Worm (Caenorhabditis elegans) whole organism, young adult: Measurements from ENCODE around the gene eelo-2.

Experiments
- B0261.1 ChIP-seq: sonication (generic microtip); optimal IDR thresholded peaks from 2 replicates; lab custom pipeline; 2016; ENCODE audit warnings: mild to moderate bottlenecking, missing genetic modification characterization, moderate library complexity, missing compliant biosample characterization
- C06A6.2 ChIP-seq: fragments of 200-800 bp; sonication (Bioruptor generic); conservative IDR thresholded peaks from 2 replicates; pipeline ENCODE4 v1.3.6; 2022; ENCODE audit warnings: missing genetic modification characterization, missing compliant biosample characterization
- C17E4.6 ChIP-seq: fragments of 200-800 bp; sonication (Bioruptor generic); IDR thresholded peaks from 2 replicates; pipeline ENCODE4 v1.3.6; 2022; ENCODE audit warnings: missing genetic modification reagents, missing genetic modification characterization, missing compliant biosample characterization
- D2030.7 ChIP-seq: fragments of 200-800 bp; sonication (Bioruptor generic); IDR thresholded peaks from 2 replicates; pipeline ENCODE4 v1.3.6; 2022; ENCODE audit warnings: missing genetic modification reagents, missing genetic modification characterization, missing compliant biosample characterization
- F10E7.11 ChIP-seq: sonication (generic microtip); optimal IDR thresholded peaks from 2 replicates; lab custom pipeline; 2017; ENCODE audit warnings: mild to moderate bottlenecking, missing genetic modification characterization, moderate library complexity, missing compliant biosample characterization
- F33H1.4 ChIP-seq: fragments of 200-800 bp; sonication (Bioruptor generic); IDR thresholded peaks from 2 replicates; pipeline ENCODE4 v1.3.6; 2022; ENCODE audit warnings: missing genetic modification reagents, missing genetic modification characterization, missing compliant biosample characterization
- Y95B8A.8 ChIP-seq: fragments of 200-800 bp; sonication (Bioruptor generic); IDR thresholded peaks from 2 replicates; pipeline ENCODE4 v1.3.6; 2022; ENCODE audit warnings: missing genetic modification reagents, missing genetic modification characterization, missing compliant biosample characterization
- ama-1 ChIP-seq, 3 experiments: fragments of 150-350 bp in 1 of 3; sonication (generic microtip) in 2 of 3; optimal IDR thresholded peaks; 2 replicates each; lab custom pipeline; 2014 to 2018; ENCODE audit warnings: missing biosample characterization in 2 of 3, missing genetic modification characterization in 2 of 3, missing genetic modification reagents in 2 of 3
- atf-7 ChIP-seq: sonication (generic microtip); optimal IDR thresholded peaks from 2 replicates; lab custom pipeline; 2017; ENCODE audit warnings: mild to moderate bottlenecking, missing genetic modification characterization, missing compliant biosample characterization
- attf-6 ChIP-seq: fragments of 200-800 bp; sonication (Bioruptor generic); IDR thresholded peaks from 2 replicates; pipeline ENCODE4 v1.3.6; 2022; ENCODE audit warnings: missing genetic modification reagents, missing genetic modification characterization, missing compliant biosample characterization
- cebp-1 ChIP-seq, 2 experiments: fragments of 200-800 bp in 1 of 2; sonication (Bioruptor generic) in 1 of 2; sonication (generic microtip) in 1 of 2; IDR thresholded peaks in 1 of 2; optimal IDR thresholded peaks in 1 of 2; 2 replicates each; pipeline versions ENCODE4 v1.3.6 to Lab custom; 2017 to 2022; ENCODE audit warnings: missing compliant biosample characterization in 2 of 2, missing genetic modification characterization in 2 of 2, mild to moderate bottlenecking in 1 of 2, missing genetic modification reagents in 1 of 2, moderate library complexity in 1 of 2
- ceh-40 ChIP-seq: fragments of 200-800 bp; sonication (Bioruptor generic); IDR thresholded peaks from 2 replicates; pipeline ENCODE4 v1.3.6; 2022; ENCODE audit warnings: missing genetic modification characterization, missing compliant biosample characterization
- ceh-58 ChIP-seq: fragments of 200-800 bp; sonication (Bioruptor generic); IDR thresholded peaks from 2 replicates; pipeline ENCODE4 v1.3.6; 2022; ENCODE audit warnings: missing genetic modification characterization, missing compliant biosample characterization
- efl-1 ChIP-seq: fragments of 150-350 bp; optimal IDR thresholded peaks from 2 replicates; lab custom pipeline; 2014; ENCODE audit warnings: missing biosample characterization, missing genetic modification reagents, missing genetic modification characterization
- ekl-4 ChIP-seq: fragments of 200-800 bp; sonication (Bioruptor generic); IDR thresholded peaks from 2 replicates; pipeline ENCODE4 v1.3.6; 2022; ENCODE audit warnings: missing genetic modification reagents, missing genetic modification characterization, missing compliant biosample characterization
- hmg-1.2 ChIP-seq: fragments of 200-800 bp; sonication (Bioruptor generic); IDR thresholded peaks from 2 replicates; pipeline ENCODE4 v1.3.6; 2022; ENCODE audit warnings: missing genetic modification reagents, missing genetic modification characterization, missing compliant biosample characterization
- lag-1 ChIP-seq: fragments of 200-800 bp; sonication (Bioruptor generic); IDR thresholded peaks from 2 replicates; pipeline ENCODE4 v1.3.6; 2022; ENCODE audit warnings: missing genetic modification reagents, missing genetic modification characterization, missing compliant biosample characterization
- let-526 ChIP-seq: fragments of 200-800 bp; sonication (Bioruptor generic); IDR thresholded peaks from 2 replicates; pipeline ENCODE4 v1.3.6; 2022; ENCODE audit warnings: missing genetic modification reagents, missing genetic modification characterization, missing compliant biosample characterization
- let-607 ChIP-seq, 2 experiments: fragments of 200-800 bp in 1 of 2; sonication (Bioruptor generic) in 1 of 2; sonication (generic microtip) in 1 of 2; optimal IDR thresholded peaks; 2 replicates each; lab custom pipeline; 2016 to 2018; ENCODE audit warnings: mild to moderate bottlenecking in 2 of 2, missing compliant biosample characterization in 2 of 2, missing genetic modification characterization in 2 of 2, moderate library complexity in 2 of 2, missing genotype in 1 of 2
- lin-26 ChIP-seq: fragments of 200-800 bp; sonication (Bioruptor generic); IDR thresholded peaks from 2 replicates; pipeline ENCODE4 v1.3.6; 2022; ENCODE audit warnings: missing genetic modification reagents, missing genetic modification characterization, missing compliant biosample characterization
- lin-35 ChIP-seq, 3 experiments: fragments of 150-350 bp in 2 of 3; sonication (generic microtip) in 1 of 3; optimal IDR thresholded peaks; 2 replicates each; lab custom pipeline; 2014 to 2018; ENCODE audit warnings: missing biosample characterization in 3 of 3, missing genetic modification characterization in 3 of 3, missing genetic modification reagents in 3 of 3
- lin-54 ChIP-seq: fragments of 200-800 bp; sonication (Bioruptor generic); optimal IDR thresholded peaks from 2 replicates; lab custom pipeline; 2018; ENCODE audit warnings: mild to moderate bottlenecking, missing genetic modification characterization, missing compliant biosample characterization
- madf-3 ChIP-seq: fragments of 200-800 bp; sonication (Bioruptor generic); IDR thresholded peaks from 2 replicates; pipeline ENCODE4 v1.3.6; 2022; ENCODE audit warnings: missing genetic modification reagents, missing genetic modification characterization, missing compliant biosample characterization
- madf-6 ChIP-seq: fragments of 200-800 bp; sonication (Bioruptor generic); IDR thresholded peaks from 2 replicates; pipeline ENCODE4 v1.3.6; 2022; ENCODE audit warnings: missing genetic modification reagents, missing genetic modification characterization, missing compliant biosample characterization
- madf-8 ChIP-seq: fragments of 200-800 bp; sonication (Bioruptor generic); conservative IDR thresholded peaks from 2 replicates; pipeline ENCODE4 v1.3.6; 2022; ENCODE audit warnings: missing genetic modification reagents, missing genetic modification characterization, missing compliant biosample characterization
- mcd-1 ChIP-seq: fragments of 200-800 bp; sonication (Bioruptor generic); IDR thresholded peaks from 2 replicates; pipeline ENCODE4 v1.3.6; 2022; ENCODE audit warnings: missing genetic modification reagents, missing genetic modification characterization, missing compliant biosample characterization
- mel-28 ChIP-seq: sonication (generic microtip); optimal IDR thresholded peaks from 2 replicates; lab custom pipeline; 2016; ENCODE audit warnings: borderline replicate concordance, mild to moderate bottlenecking, missing genetic modification characterization, missing compliant biosample characterization
- nfyb-1 ChIP-seq: fragments of 200-800 bp; sonication (Bioruptor generic); IDR thresholded peaks from 2 replicates; pipeline ENCODE4 v1.3.6; 2022; ENCODE audit warnings: missing genetic modification reagents, missing genetic modification characterization, missing compliant biosample characterization
- rcor-1 ChIP-seq: fragments of 200-800 bp; sonication (Bioruptor generic); IDR thresholded peaks from 2 replicates; pipeline ENCODE4 v1.3.6; 2022; ENCODE audit warnings: missing genetic modification reagents, missing genetic modification characterization, missing compliant biosample characterization
- snpc-1.1 ChIP-seq: sonication (generic microtip); optimal IDR thresholded peaks from 2 replicates; lab custom pipeline; 2017; ENCODE audit warnings: missing genetic modification characterization, mild to moderate bottlenecking, missing compliant biosample characterization, antibody characterized with exemption, moderate library complexity, missing genotype, missing genetic modification reagents; ENCODE audit not compliant: insufficient read depth
- snpc-4 ChIP-seq, 5 experiments: fragments of 150-350 bp in 1 of 5; sonication (generic microtip) in 4 of 5; optimal IDR thresholded peaks; 2 replicates each; lab custom pipeline; 2014 to 2018; ENCODE audit warnings: missing genetic modification characterization in 5 of 5, missing biosample characterization in 3 of 5, antibody characterized with exemption in 2 of 5, mild to moderate bottlenecking in 2 of 5, missing compliant biosample characterization in 2 of 5, missing genotype in 2 of 5, moderate library complexity in 2 of 5, missing genetic modification reagents in 1 of 5
- tbp1 ChIP-seq: fragments of 200-800 bp; sonication (Bioruptor generic); optimal IDR thresholded peaks from 2 replicates; lab custom pipeline; 2018; ENCODE audit warnings: mild to moderate bottlenecking, missing genetic modification characterization, missing compliant biosample characterization
- xnd-1 ChIP-seq: sonication (generic microtip); optimal IDR thresholded peaks from 2 replicates; lab custom pipeline; 2016; ENCODE audit warnings: missing genotype, missing genetic modification reagents, missing genetic modification characterization, missing compliant biosample characterization
- zfh-2 ChIP-seq: fragments of 200-800 bp; sonication (Bioruptor generic); conservative IDR thresholded peaks from 2 replicates; pipeline ENCODE4 v1.3.6; 2022; ENCODE audit warnings: missing genetic modification reagents, missing genetic modification characterization, missing compliant biosample characterization
- ztf-25 ChIP-seq: fragments of 200-800 bp; sonication (Bioruptor generic); IDR thresholded peaks from 2 replicates; pipeline ENCODE4 v1.3.6; 2022; ENCODE audit warnings: missing genetic modification reagents, missing genetic modification characterization, missing compliant biosample characterization

eelo-2 gene

ce11 chrIV:17273602-17274110 lies 23.7 kb downstream of the eelo-2 start, which contains the start of gene gln-5 (continued):
- TF ChIP-seq madf-8: peak; percentile 95
- TF ChIP-seq lin-35 (GFP tag; optimal IDR thresholded peaks at IDR 0.05; lab: Kevin White, UChicago): peak in 1 of 3 experiments; percentile 7
- no peak for TF ChIP-seq atf-7
- peak; percentile 96 for TF ChIP-seq madf-3 (GFP tag; lab: Robert Waterston, UW)
- peak; percentile 88 for TF ChIP-seq attf-6
- peak; percentile 74 for TF ChIP-seq F33H1.4 (GFP tag; lab: Robert Waterston, UW)
- TF ChIP-seq efl-1 (GFP tag; lab: Kevin White, UChicago): peak; percentile 97
- no peak for TF ChIP-seq zfh-2 (GFP tag; lab: Robert Waterston, UW)
- peak; percentile 52; the same call in 1 of the 2 replicates for TF ChIP-seq hmg-1.2 (GFP tag; lab: Robert Waterston, UW)
- TF ChIP-seq mcd-1 (GFP tag; lab: Robert Waterston, UW): peak; percentile 37; the same call in 1 of the 2 replicates
- TF ChIP-seq ama-1 (optimal IDR thresholded peaks at IDR 0.05; lab: Kevin White, UChicago): no peak
- TF ChIP-seq ama-1 (GFP tag; optimal IDR thresholded peaks at IDR 0.05; lab: Kevin White, UChicago): no peak
- peak; percentile 42 for TF ChIP-seq tbp1 (GFP tag; lab: Kevin White, UChicago)
- TF ChIP-seq C17E4.6: peak; percentile 87
- TF ChIP-seq madf-6 (GFP tag; lab: Robert Waterston, UW): peak; percentile 98
- peak; percentile 79 for TF ChIP-seq lin-54 (GFP tag; lab: Kevin White, UChicago)
- TF ChIP-seq D2030.7 (GFP tag; lab: Robert Waterston, UW): peak; percentile 97

- no peak for TF ChIP-seq F10E7.11
- TF ChIP-seq madf-8: no peak
- TF ChIP-seq, all 124 proteins: peak for 0
These were observed 25.4 kb downstream of the eelo-2 start, which contains the start of gene lhfp-4 for ce11 chrIV:17275281-17275680. Gene lhfp-4, plus strand, starts transcription at chrIV:17275581.

ce11 chrIV:17276705-17277458 lies 27.0 kb downstream of the eelo-2 start, which contains the start of gene clec-196:
Gene clec-196, plus strand, starts transcription at chrIV:17276956.
- TF ChIP-seq lin-54 (GFP tag; lab: Kevin White, UChicago) (peak; percentile 39), cebp-1 (GFP tag; IDR thresholded peaks at IDR 0.05; lab: Robert Waterston, UW) (no peak), cebp-1 (tag; optimal IDR thresholded peaks at IDR 0.05; lab: Kevin White, UChicago) (peak; percentile 14), lag-1 (no peak), ekl-4 (GFP tag; lab: Robert Waterston, UW) (0 out of 2 replicates have a peak, but pooled peaks have one; percentile 7), madf-6 (GFP tag; lab: Robert Waterston, UW) (0 out of 2 replicates have a peak, but pooled peaks have one; percentile 11), snpc-1.1 (tag; lab: Kevin White, UChicago) (no peak), snpc-4 (GFP tag; optimal IDR thresholded peaks at IDR 0.05; lab: Kevin White, UChicago) (no peak), snpc-4 (tag; optimal IDR thresholded peaks at IDR 0.05; lab: Kevin White, UChicago) (peak in 1 of 4 experiments; percentile 11), ceh-40 (no peak), madf-3 (GFP tag; lab: Robert Waterston, UW) (0 out of 2 replicates have a peak, but pooled peaks have one; percentile 22)
- TF ChIP-seq, all 124 proteins: peak for 6

ce11 chrIV:17277459-17278173 lies 27.7 kb downstream of the eelo-2 start:
- TF ChIP-seq ztf-25 (GFP tag; lab: Robert Waterston, UW) (no peak), let-607 (tag; optimal IDR thresholded peaks at IDR 0.05; lab: Kevin White, UChicago) (no peak), let-526 (GFP tag; lab: Robert Waterston, UW) (no peak), ceh-58 (GFP tag; lab: Robert Waterston, UW) (0 out of 2 replicates have a peak, but pooled peaks have one; percentile 22), Y95B8A.8 (GFP tag; lab: Robert Waterston, UW) (no peak), atf-7 (no peak), B0261.1 (tag; lab: Kevin White, UChicago) (no peak), lin-26 (GFP tag; lab: Robert Waterston, UW) (0 out of 2 replicates have a peak, but pooled peaks have one; percentile 11), xnd-1 (tag; lab: Kevin White, UChicago) (no peak), madf-3 (GFP tag; lab: Robert Waterston, UW) (0 out of 2 replicates have a peak, but pooled peaks have one; percentile 1), rcor-1 (GFP tag; lab: Robert Waterston, UW) (no peak), nfyb-1 (GFP tag; lab: Robert Waterston, UW) (peak; percentile 28; the same call in 1 of the 2 replicates), C06A6.2 (GFP tag; lab: Robert Waterston, UW) (no peak), mel-28 (tag; lab: Kevin White, UChicago) (no peak)
